Worm (Caenorhabditis elegans) whole organism, L4 larva: Measurements from ENCODE around the gene cyp-42A1.

Source experiments
- R02D3.7 ChIP-seq: fragments of 150-350 bp; sonication (generic microtip); optimal IDR thresholded peaks from 3 replicates; lab custom pipeline; 2014; ENCODE audit warnings: missing biosample characterization, missing genetic modification characterization
- T20F7.1 ChIP-seq: fragments of 200-800 bp; sonication (Bioruptor generic); optimal IDR thresholded peaks from 2 replicates; lab custom pipeline; 2018; ENCODE audit warnings: mild to moderate bottlenecking, missing genetic modification characterization, missing compliant biosample characterization
- Y105C5A.15 ChIP-seq: fragments of 200-800 bp; sonication (Bioruptor generic); IDR thresholded peaks from 2 replicates; pipeline ENCODE4 v1.3.6; 2022; ENCODE audit warnings: missing genetic modification characterization, missing compliant biosample characterization
- Y75B8A.6 ChIP-seq: fragments of 200-800 bp; sonication (Bioruptor generic); IDR thresholded peaks from 2 replicates; pipeline ENCODE4 v1.3.6; 2022; ENCODE audit warnings: missing genetic modification reagents, missing genetic modification characterization, missing compliant biosample characterization
- aha-1 ChIP-seq: fragments of 150-350 bp; peaks from one replicate; lab custom pipeline; 2014; ENCODE audit warnings: missing biosample characterization, missing genetic modification characterization
- ceh-20 ChIP-seq: fragments of 200-800 bp; sonication (Bioruptor generic); IDR thresholded peaks from 2 replicates; pipeline ENCODE4 v1.3.6; 2022; ENCODE audit warnings: missing genetic modification reagents, missing genetic modification characterization, missing compliant biosample characterization
- ceh-62 ChIP-seq: sonication (generic microtip); optimal IDR thresholded peaks from 2 replicates; lab custom pipeline; 2017; ENCODE audit warnings: missing biosample characterization, missing genetic modification characterization
- cey-2 ChIP-seq: sonication (generic microtip); optimal IDR thresholded peaks from 3 replicates; lab custom pipeline; 2017; ENCODE audit warnings: missing genetic modification characterization, mild to moderate bottlenecking, missing compliant biosample characterization, antibody characterized with exemption, borderline replicate concordance; ENCODE audit not compliant: insufficient read depth
- ctbp-1 ChIP-seq: fragments of 200-800 bp; sonication (Bioruptor generic); IDR thresholded peaks from 2 replicates; pipeline ENCODE4 v1.3.6; 2022; ENCODE audit warnings: missing genetic modification reagents, missing genetic modification characterization, missing compliant biosample characterization
- dpl-1 ChIP-seq: fragments of 150-350 bp; optimal IDR thresholded peaks from 2 replicates; lab custom pipeline; 2014; ENCODE audit warnings: missing biosample characterization, missing genetic modification reagents, missing genetic modification characterization
- lin-38 ChIP-seq: fragments of 200-800 bp; sonication (Bioruptor generic); IDR thresholded peaks from 2 replicates; pipeline ENCODE4 v1.3.6; 2022; ENCODE audit warnings: missing genetic modification reagents, missing genetic modification characterization, missing compliant biosample characterization
- lin-39 ChIP-seq: fragments of 150-350 bp; optimal IDR thresholded peaks from 2 replicates; lab custom pipeline; 2014; ENCODE audit warnings: missing biosample characterization, missing genetic modification reagents, missing genetic modification characterization
- mes-2 ChIP-seq: sonication (generic microtip); optimal IDR thresholded peaks from 2 replicates; lab custom pipeline; 2016; ENCODE audit warnings: missing genotype, mild to moderate bottlenecking, missing genetic modification characterization, missing compliant biosample characterization; ENCODE audit not compliant: poor library complexity, severe bottlenecking
- mxl-3 ChIP-seq: fragments of 200-800 bp; sonication (Bioruptor generic); optimal IDR thresholded peaks from 2 replicates; lab custom pipeline; 2018; ENCODE audit warnings: mild to moderate bottlenecking, missing genetic modification characterization, missing compliant biosample characterization
- nhr-102 ChIP-seq: sonication (generic microtip); optimal IDR thresholded peaks from 2 replicates; lab custom pipeline; 2016; ENCODE audit warnings: mild to moderate bottlenecking, missing genetic modification characterization, moderate library complexity, missing compliant biosample characterization
- nhr-111 ChIP-seq: fragments of 200-800 bp; sonication (Bioruptor generic); optimal IDR thresholded peaks from 2 replicates; lab custom pipeline; 2018; ENCODE audit warnings: mild to moderate bottlenecking, missing genetic modification characterization, missing compliant biosample characterization
- nhr-41 ChIP-seq: fragments of 200-800 bp; sonication (Bioruptor generic); IDR thresholded peaks from 2 replicates; pipeline ENCODE4 v1.3.6; 2022; ENCODE audit warnings: missing genetic modification reagents, missing genetic modification characterization, missing compliant biosample characterization
- sdz-12 ChIP-seq: fragments of 200-800 bp; sonication (Bioruptor generic); optimal IDR thresholded peaks from 2 replicates; lab custom pipeline; 2018; ENCODE audit warnings: mild to moderate bottlenecking, missing genetic modification characterization, missing compliant biosample characterization
- snpc-4 ChIP-seq: fragments of 150-350 bp; optimal IDR thresholded peaks from 2 replicates; lab custom pipeline; 2014; ENCODE audit warnings: missing biosample characterization, missing genetic modification characterization
- spr-3 ChIP-seq: fragments of 200-800 bp; sonication (Bioruptor generic); optimal IDR thresholded peaks from 2 replicates; lab custom pipeline; 2018; ENCODE audit warnings: mild to moderate bottlenecking, missing genetic modification characterization, missing compliant biosample characterization
- tag-97 ChIP-seq: fragments of 200-800 bp; sonication (Bioruptor generic); IDR thresholded peaks from 2 replicates; pipeline ENCODE4 v1.3.6; 2022; ENCODE audit warnings: missing genetic modification characterization, missing compliant biosample characterization
- unc-39 ChIP-seq: sonication (generic microtip); optimal IDR thresholded peaks from 2 replicates; lab custom pipeline; 2017; ENCODE audit warnings: missing biosample characterization, missing genetic modification characterization
- zip-2 ChIP-seq: fragments of 150-350 bp; optimal IDR thresholded peaks from 2 replicates; lab custom pipeline; 2014; ENCODE audit warnings: missing biosample characterization, missing genetic modification characterization

cyp-42A1 gene

DNA sequence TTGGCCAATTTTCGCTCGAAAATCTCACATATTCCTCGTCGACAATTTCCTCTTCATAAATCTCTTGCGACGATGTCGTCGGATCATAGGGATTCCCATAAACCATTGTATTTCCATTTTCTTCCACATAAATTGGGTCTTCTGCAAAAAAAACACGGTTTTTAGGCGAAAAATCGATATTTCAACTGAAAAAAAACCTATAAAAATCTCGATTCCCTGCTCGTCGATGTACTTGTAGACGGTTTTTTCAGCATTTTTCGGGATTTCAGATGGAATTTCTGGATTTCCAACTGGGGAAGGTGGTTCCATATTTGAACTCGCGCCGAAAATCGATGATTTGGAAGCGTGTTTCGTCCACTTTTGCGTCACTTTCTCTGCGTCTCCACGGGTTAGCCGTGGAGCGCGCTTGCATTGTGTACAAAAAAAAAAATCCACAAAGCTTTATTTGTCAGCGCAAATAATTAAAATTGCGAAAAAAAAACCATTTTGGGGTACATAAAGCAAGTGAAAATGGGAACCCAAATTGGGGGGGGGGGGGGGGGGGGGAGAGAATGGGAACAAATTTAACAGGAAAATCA, 55.7 kb downstream of the cyp-42A1 start, which contains the start of gene Y39B6A.43 (continued):
- TF ChIP-seq aha-1 (peak; percentile 93), unc-39 (tag; lab: Kevin White, UChicago) (no peak), mes-2 (peak; percentile 98), zip-2 (peak; percentile 81), ceh-62 (tag; lab: Kevin White, UChicago) (no peak), snpc-4 (tag; lab: Kevin White, UChicago) (no peak), lin-39 (tag; lab: Kevin White, UChicago) (no peak), tag-97 (GFP tag; lab: Robert Waterston, UW) (0 out of 2 replicates have a peak, but pooled peaks have one; percentile 28), Y75B8A.6 (GFP tag; lab: Robert Waterston, UW) (peak; percentile 87), T20F7.1 (GFP tag; lab: Kevin White, UChicago) (peak; percentile 91), ceh-20 (GFP tag; lab: Robert Waterston, UW) (peak; percentile 96), nhr-102 (tag; lab: Kevin White, UChicago) (peak; percentile 95), lin-38 (peak; percentile 100), spr-3 (GFP tag; lab: Kevin White, UChicago) (peak; percentile 95), nhr-111 (GFP tag; lab: Kevin White, UChicago) (peak; percentile 34), ctbp-1 (peak; percentile 95), Y105C5A.15 (GFP tag; lab: Robert Waterston, UW) (peak; percentile 69; the same call in 1 of the 2 replicates), cey-2 (tag; lab: Kevin White, UChicago) (no peak), sdz-12 (GFP tag; lab: Kevin White, UChicago) (no peak), R02D3.7 (tag; lab: Kevin White, UChicago) (no peak), mxl-3 (GFP tag; lab: Kevin White, UChicago) (peak; percentile 78), dpl-1 (GFP tag; lab: Kevin White, UChicago) (peak; percentile 99), nhr-41 (peak; percentile 83)
- TF ChIP-seq, all 104 proteins: peak for 87
